Worm (Caenorhabditis elegans) whole organism, L3 larva: ENCODE measurements around the gene gcst-1.
"Not testable (repeated sequence)": the region's sequence is repeated elsewhere in the genome, so short reads cannot be mapped to it uniquely, and the experiment has no call there.

Source experiments
- R02D3.7 ChIP-seq: fragments of 150-350 bp; optimal IDR thresholded peaks from 2 replicates; lab custom pipeline; 2014; ENCODE audit warnings: missing biosample characterization, missing genetic modification characterization
- ama-1 ChIP-seq: fragments of 150-350 bp; optimal IDR thresholded peaks from 2 replicates; lab custom pipeline; 2018
- ceh-16 ChIP-seq: sonication (generic microtip); optimal IDR thresholded peaks from 2 replicates; lab custom pipeline; 2017; ENCODE audit warnings: missing biosample characterization, missing genetic modification characterization
- ceh-28 ChIP-seq: fragments of 150-350 bp; optimal IDR thresholded peaks from 2 replicates; lab custom pipeline; 2014; ENCODE audit warnings: missing biosample characterization, missing genetic modification reagents, missing genetic modification characterization
- ceh-82 ChIP-seq: fragments of 150-350 bp; optimal IDR thresholded peaks from 2 replicates; lab custom pipeline; 2014; ENCODE audit warnings: missing biosample characterization, missing genetic modification characterization
- egl-27 ChIP-seq: sonication (generic microtip); optimal IDR thresholded peaks from 4 replicates; lab custom pipeline; 2017; ENCODE audit warnings: missing biosample characterization, missing genetic modification reagents, missing genetic modification characterization
- egl-5 ChIP-seq: fragments of 150-350 bp; optimal IDR thresholded peaks from 2 replicates; lab custom pipeline; 2017; ENCODE audit warnings: missing biosample characterization, missing genetic modification reagents, missing genetic modification characterization, inconsistent platforms
- elt-1 ChIP-seq: fragments of 150-350 bp; optimal IDR thresholded peaks from 2 replicates; lab custom pipeline; 2014; ENCODE audit warnings: missing biosample characterization, missing genetic modification characterization
- elt-2 ChIP-seq: sonication (generic microtip); optimal IDR thresholded peaks from 2 replicates; lab custom pipeline; 2016; ENCODE audit warnings: missing genetic modification reagents, mild to moderate bottlenecking, missing genetic modification characterization, missing compliant biosample characterization
- elt-3 ChIP-seq, 3 experiments: fragments of 150-350 bp in 1 of 3; sonication (generic microtip) in 2 of 3; optimal IDR thresholded peaks; 2 replicates in 2 of 3; 4 replicates in 1 of 3; lab custom pipeline; 2014 to 2017; ENCODE audit warnings: missing biosample characterization in 3 of 3, missing genetic modification characterization in 3 of 3
- eor-1 ChIP-seq, 2 experiments: fragments of 150-350 bp; optimal IDR thresholded peaks; 2 replicates each; lab custom pipeline; 2014 to 2018; ENCODE audit warnings: missing biosample characterization in 2 of 2, missing genetic modification characterization in 2 of 2
- fkh-10 ChIP-seq: sonication (generic microtip); optimal IDR thresholded peaks from 2 replicates; lab custom pipeline; 2017; ENCODE audit warnings: missing biosample characterization, missing genetic modification reagents, missing genetic modification characterization
- fkh-2 ChIP-seq: fragments of 150-350 bp; optimal IDR thresholded peaks from 2 replicates; lab custom pipeline; 2014; ENCODE audit warnings: missing biosample characterization, missing genetic modification reagents, missing genetic modification characterization
- fos-1 ChIP-seq: fragments of 150-350 bp; optimal IDR thresholded peaks from 2 replicates; lab custom pipeline; 2014; ENCODE audit warnings: missing biosample characterization, missing genetic modification characterization
- jun-1 ChIP-seq: fragments of 150-350 bp; optimal IDR thresholded peaks from 2 replicates; lab custom pipeline; 2014; ENCODE audit warnings: missing biosample characterization, missing genetic modification reagents, missing genetic modification characterization
- lin-15B ChIP-seq: fragments of 150-350 bp; optimal IDR thresholded peaks from 2 replicates; lab custom pipeline; 2014; ENCODE audit warnings: missing biosample characterization, missing genetic modification characterization
- lsy-12 ChIP-seq: sonication (generic microtip); optimal IDR thresholded peaks from 2 replicates; lab custom pipeline; 2016; ENCODE audit warnings: mild to moderate bottlenecking, missing genetic modification characterization, missing compliant biosample characterization
- mdl-1 ChIP-seq: fragments of 150-350 bp; optimal IDR thresholded peaks from 2 replicates; lab custom pipeline; 2014; ENCODE audit warnings: missing biosample characterization, missing genetic modification characterization
- mml-1 ChIP-seq: fragments of 150-350 bp; sonication (generic microtip); optimal IDR thresholded peaks from 3 replicates; lab custom pipeline; 2014; ENCODE audit warnings: missing biosample characterization, missing genetic modification characterization
- nfya-1 ChIP-seq: sonication (generic microtip); optimal IDR thresholded peaks from 2 replicates; lab custom pipeline; 2017; ENCODE audit warnings: missing genetic modification characterization, mild to moderate bottlenecking, missing compliant biosample characterization, antibody characterized with exemption, moderate library complexity; ENCODE audit not compliant: insufficient read depth
- nhr-12 ChIP-seq: fragments of 150-350 bp; optimal IDR thresholded peaks from 2 replicates; lab custom pipeline; 2014; ENCODE audit warnings: missing biosample characterization, missing genetic modification characterization
- nhr-23 ChIP-seq: fragments of 150-350 bp; optimal IDR thresholded peaks from 2 replicates; lab custom pipeline; 2014; ENCODE audit warnings: missing biosample characterization, missing genetic modification reagents, missing genetic modification characterization
- nhr-25 ChIP-seq: sonication (generic microtip); optimal IDR thresholded peaks from 2 replicates; lab custom pipeline; 2017; ENCODE audit warnings: missing biosample characterization, missing genetic modification characterization
- nhr-43 ChIP-seq: sonication (generic microtip); optimal IDR thresholded peaks from 2 replicates; lab custom pipeline; 2016; ENCODE audit warnings: mild to moderate bottlenecking, missing genetic modification characterization, missing compliant biosample characterization; ENCODE audit not compliant: poor library complexity, severe bottlenecking
- nhr-76 ChIP-seq: fragments of 150-350 bp; sonication (generic microtip); optimal IDR thresholded peaks from 5 replicates; lab custom pipeline; 2014; ENCODE audit warnings: missing biosample characterization, missing genetic modification characterization
- nhr-77 ChIP-seq: fragments of 150-350 bp; optimal IDR thresholded peaks from 2 replicates; lab custom pipeline; 2014; ENCODE audit warnings: missing biosample characterization, missing genetic modification characterization
- pha-4 ChIP-seq: fragments of 150-350 bp; optimal IDR thresholded peaks from 2 replicates; lab custom pipeline; 2014; ENCODE audit warnings: missing biosample characterization, missing genetic modification reagents, missing genetic modification characterization
- pqm-1 ChIP-seq: fragments of 150-350 bp; optimal IDR thresholded peaks from 2 replicates; lab custom pipeline; 2017; ENCODE audit warnings: missing biosample characterization, missing genetic modification characterization, inconsistent platforms
- sea-2 ChIP-seq: fragments of 150-350 bp; sonication (generic microtip); optimal IDR thresholded peaks from 4 replicates; lab custom pipeline; 2014; ENCODE audit warnings: missing biosample characterization, missing genetic modification reagents, missing genetic modification characterization
- skn-1 ChIP-seq: fragments of 150-350 bp; optimal IDR thresholded peaks from 2 replicates; lab custom pipeline; 2014; ENCODE audit warnings: missing biosample characterization, missing genetic modification characterization
- snpc-4 ChIP-seq: fragments of 150-350 bp; optimal IDR thresholded peaks from 2 replicates; lab custom pipeline; 2014; ENCODE audit warnings: missing biosample characterization, missing genetic modification characterization
- tbx-2 ChIP-seq: sonication (generic microtip); optimal IDR thresholded peaks from 2 replicates; lab custom pipeline; 2016; ENCODE audit warnings: mild to moderate bottlenecking, missing genetic modification characterization, missing compliant biosample characterization
- unc-39 ChIP-seq: sonication (generic microtip); optimal IDR thresholded peaks from 4 replicates; lab custom pipeline; 2017; ENCODE audit warnings: missing biosample characterization, missing genetic modification characterization
- zag-1 ChIP-seq: fragments of 150-350 bp; optimal IDR thresholded peaks from 2 replicates; lab custom pipeline; 2014; ENCODE audit warnings: missing biosample characterization, missing genetic modification characterization
- ztf-4 ChIP-seq: fragments of 150-350 bp; optimal IDR thresholded peaks from 2 replicates; lab custom pipeline; 2014; ENCODE audit warnings: missing biosample characterization, missing genetic modification characterization

gcst-1 gene

DNA sequence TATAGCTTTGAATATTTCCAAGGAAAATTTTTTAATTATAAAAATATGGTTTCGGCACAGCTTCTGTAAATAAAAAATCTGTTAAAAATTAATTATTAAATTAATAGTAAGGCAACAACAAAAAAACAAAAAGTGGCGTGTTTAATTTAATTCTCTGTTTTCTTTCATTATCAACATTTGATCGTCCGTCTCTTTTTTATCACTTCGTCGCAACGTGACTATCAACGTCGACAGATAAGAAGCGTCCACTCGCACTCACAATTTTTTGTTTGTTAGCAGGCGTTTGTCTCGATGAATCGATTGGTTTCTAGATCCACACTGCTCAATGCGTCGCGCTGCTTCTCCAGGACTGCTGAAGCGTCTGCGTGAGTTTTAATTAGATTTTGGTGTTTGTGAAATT, at the start of gene gcst-1:
gcst-1 (plus strand) TSS at position 277 of the 400 bp plus-strand sequence.
- TF ChIP-seq mml-1 (tag; lab: Kevin White, UChicago) (no peak), nhr-12 (tag; lab: Kevin White, UChicago) (no peak), pqm-1 (tag; lab: Kevin White, UChicago) (peak; percentile 75), jun-1 (peak; percentile 15), elt-2 (tag; lab: Kevin White, UChicago) (peak; percentile 91), ama-1 (lab: Kevin White, UChicago) (peak; percentile 1)

ce11 chrV:5663317-5663716, 49.4 kb upstream of the gcst-1 start, which contains the start of gene C14C11.1:
C14C11.1 (plus strand) TSS chrV:5663617.
- TF ChIP-seq ceh-16 (tag; lab: Kevin White, UChicago); egl-27 (tag; lab: Kevin White, UChicago); mdl-1: not testable (repeated sequence)

DNA sequence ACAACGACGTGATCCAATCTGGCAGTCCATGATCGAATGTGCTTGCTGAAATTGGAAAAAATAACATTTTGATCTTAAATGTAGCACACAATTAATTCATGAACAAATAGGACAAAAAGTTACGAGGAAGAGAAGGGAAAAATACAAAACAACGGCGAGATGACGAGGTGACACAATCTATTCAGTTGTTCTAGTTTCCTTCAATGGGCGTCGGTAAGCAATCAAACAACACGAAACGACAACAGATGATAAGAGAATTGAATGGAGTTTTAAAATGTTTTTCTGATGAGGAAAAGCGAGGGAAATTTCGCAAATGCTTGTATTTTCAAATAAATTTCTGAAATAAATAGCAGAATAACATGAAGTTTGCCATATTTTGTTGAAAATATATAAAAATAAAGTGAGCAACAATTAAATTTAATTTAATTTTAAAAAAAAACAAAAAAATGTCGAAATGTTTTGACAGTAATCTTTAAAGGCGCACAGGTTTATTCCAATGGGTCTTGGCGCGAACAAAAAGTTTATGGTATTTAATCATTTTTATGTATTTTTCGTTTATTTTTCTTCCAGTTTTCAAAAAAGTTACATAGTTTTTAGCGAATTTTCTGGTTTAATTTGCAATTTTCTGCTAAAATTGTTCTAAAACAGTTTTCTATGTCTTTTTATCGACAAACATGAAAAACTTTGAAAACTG, 46.5 kb upstream of the gcst-1 start, which contains the start of gene C14C11.7:
C14C11.7 (minus strand) TSS at position 51 of the 694 bp plus-strand sequence.
- no peak for TF ChIP-seq sea-2 (GFP tag; lab: Kevin White, UChicago)
- TF ChIP-seq pha-4 (tag; lab: Kevin White, UChicago): no peak
- no peak for TF ChIP-seq nfya-1 (tag; lab: Kevin White, UChicago)
- no peak for TF ChIP-seq elt-1 (tag; lab: Kevin White, UChicago)
- TF ChIP-seq egl-27 (tag; lab: Kevin White, UChicago): no peak
- no peak for TF ChIP-seq nhr-77 (tag; lab: Kevin White, UChicago)
- no peak for TF ChIP-seq lsy-12 (tag; lab: Kevin White, UChicago)
- no peak for TF ChIP-seq mdl-1
- TF ChIP-seq skn-1 (tag; lab: Kevin White, UChicago): no peak
- TF ChIP-seq ama-1 (lab: Kevin White, UChicago): no peak
- no peak for TF ChIP-seq eor-1 (tag; optimal IDR thresholded peaks at IDR 0.05; lab: Kevin White, UChicago)
- no peak for TF ChIP-seq mml-1 (tag; lab: Kevin White, UChicago)

DNA sequence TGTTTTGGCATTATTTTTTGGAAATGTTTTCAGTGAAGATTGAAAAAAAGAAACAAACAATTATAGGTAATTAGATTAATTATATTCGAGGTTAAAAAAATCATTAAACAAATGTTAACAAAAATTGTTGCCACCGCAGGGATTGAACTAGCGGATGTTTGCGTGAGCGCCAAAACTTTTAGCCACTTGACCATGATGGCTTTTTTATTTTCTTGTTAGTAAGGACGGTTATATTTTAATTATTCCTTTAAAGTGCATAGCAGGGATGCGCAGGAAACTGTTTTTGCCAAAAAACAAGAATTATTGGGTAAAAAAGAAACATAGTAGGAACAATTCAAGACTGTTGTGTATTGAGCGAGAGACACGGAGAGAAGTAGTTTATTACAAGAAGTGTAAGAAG, 45.4 kb upstream of the gcst-1 start:
- TF ChIP-seq lsy-12 (tag; lab: Kevin White, UChicago): peak; percentile 71
- peak; percentile 6 for TF ChIP-seq elt-2 (tag; lab: Kevin White, UChicago)
- no peak for TF ChIP-seq jun-1
- peak; percentile 31 for TF ChIP-seq tbx-2 (tag; lab: Kevin White, UChicago)
- no peak for TF ChIP-seq ama-1 (lab: Kevin White, UChicago)
- TF ChIP-seq nhr-77 (tag; lab: Kevin White, UChicago): peak; percentile 64
- no peak for TF ChIP-seq elt-3 (tag; optimal IDR thresholded peaks at IDR 0.05; lab: Kevin White, UChicago)
- TF ChIP-seq fos-1 (tag; lab: Kevin White, UChicago): no peak
- TF ChIP-seq ceh-16 (tag; lab: Kevin White, UChicago): no peak
- no peak for TF ChIP-seq snpc-4
- TF ChIP-seq lin-15B (tag; lab: Kevin White, UChicago): no peak
- peak; percentile 86 for TF ChIP-seq nhr-43 (tag; lab: Kevin White, UChicago)
- TF ChIP-seq R02D3.7 (tag; lab: Kevin White, UChicago): no peak
- TF ChIP-seq egl-5 (tag; lab: Kevin White, UChicago): no peak
- peak; percentile 36 for TF ChIP-seq nhr-23
- no peak for TF ChIP-seq ceh-28 (tag; lab: Kevin White, UChicago)
- TF ChIP-seq, all 47 proteins: peak for 6

DNA sequence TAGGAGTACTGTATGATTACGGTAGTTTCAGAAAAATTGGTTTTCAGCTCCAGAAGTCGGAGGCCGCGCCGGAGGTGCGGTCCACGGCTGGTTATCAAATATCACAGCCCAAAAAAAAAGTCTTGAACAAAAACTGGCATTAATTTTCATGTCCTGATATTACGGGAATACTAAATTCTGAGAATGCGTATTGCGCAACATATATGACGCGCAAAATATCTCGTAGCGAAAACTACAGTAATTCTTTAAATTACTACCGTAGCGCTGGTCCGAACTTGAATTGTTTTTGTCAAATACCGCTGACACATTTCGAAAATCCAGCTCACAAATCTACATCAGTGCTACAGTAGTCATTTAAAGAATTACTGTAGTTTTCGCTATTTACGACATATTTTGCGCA, 43.8 kb upstream of the gcst-1 start:
- TF ChIP-seq pqm-1 (tag; lab: Kevin White, UChicago) (no peak), nhr-23 (no peak), ceh-82 (tag; lab: Kevin White, UChicago) (no peak), nfya-1 (tag; lab: Kevin White, UChicago) (no peak), fkh-2 (no peak), elt-3 (tag; optimal IDR thresholded peaks at IDR 0.05; lab: Kevin White, UChicago) (no peak), nhr-43 (tag; lab: Kevin White, UChicago) (no peak), jun-1 (no peak), nhr-77 (tag; lab: Kevin White, UChicago) (no peak), nhr-25 (tag; lab: Kevin White, UChicago) (no peak), zag-1 (no peak), ama-1 (lab: Kevin White, UChicago) (no peak), nhr-76 (tag; lab: Kevin White, UChicago) (no peak), elt-2 (tag; lab: Kevin White, UChicago) (no peak), ztf-4 (no peak), fkh-10 (GFP tag; lab: Kevin White, UChicago) (no peak), unc-39 (tag; lab: Kevin White, UChicago) (no peak)
